Fruit fly (Drosophila melanogaster) whole organism, embryonic: ENCODE data around the gene CG5909.
A peak's percentile ranks its signal among the peaks of the same experiment; 100 is the strongest.

Experiments used
- Atf3 ChIP-seq: fragments of 200-800 bp; sonication (Bioruptor generic); optimal IDR thresholded peaks from 3 replicates; lab custom pipeline; 2016; ENCODE audit warnings: missing biosample characterization, missing genetic modification characterization
- Awh ChIP-seq: fragments of 200-800 bp; sonication (Bioruptor generic); IDR thresholded peaks from 2 replicates; pipeline ENCODE4, ENCODE4 v1.3.6; 2022; ENCODE audit warnings: missing biosample characterization, missing genetic modification characterization
- Bteb2 ChIP-seq: fragments of 200-800 bp; sonication (Bioruptor generic); optimal IDR thresholded peaks from 2 replicates; lab custom pipeline; 2016; ENCODE audit warnings: missing biosample characterization, missing genetic modification characterization
- CG10274 ChIP-seq: fragments of 200-800 bp; sonication (Bioruptor generic); optimal IDR thresholded peaks from 3 replicates; lab custom pipeline; 2017; ENCODE audit warnings: missing biosample characterization, mild to moderate bottlenecking, missing genetic modification characterization
- CG10565 ChIP-seq: fragments of 200-800 bp; sonication (Bioruptor generic); optimal IDR thresholded peaks from 3 replicates; lab custom pipeline; 2016; ENCODE audit warnings: missing biosample characterization, mild to moderate bottlenecking, missing genetic modification characterization
- CG12071 ChIP-seq: fragments of 200-800 bp; sonication (Bioruptor generic); optimal IDR thresholded peaks from 3 replicates; lab custom pipeline; 2018; ENCODE audit warnings: missing biosample characterization, mild to moderate bottlenecking, missing genetic modification characterization
- CG12659 ChIP-seq: fragments of 200-800 bp; sonication (Bioruptor generic); optimal IDR thresholded peaks from 3 replicates; lab custom pipeline; 2017; ENCODE audit warnings: mild to moderate bottlenecking, missing biosample characterization, missing genetic modification reagents, missing genetic modification characterization
- CG13424 ChIP-seq: fragments of 200-800 bp; sonication (Bioruptor generic); optimal IDR thresholded peaks from 2 replicates; lab custom pipeline; 2019; ENCODE audit warnings: missing biosample characterization, mild to moderate bottlenecking, missing genetic modification characterization, moderate library complexity
- CG13894 ChIP-seq: fragments of 200-800 bp; sonication (Bioruptor generic); optimal IDR thresholded peaks from 3 replicates; lab custom pipeline; 2018; ENCODE audit warnings: missing biosample characterization, mild to moderate bottlenecking, missing genetic modification characterization, moderate library complexity
- CG14014 ChIP-seq: fragments of 200-800 bp; sonication (Bioruptor generic); IDR thresholded peaks from 2 replicates; pipeline ENCODE4 v1.3.6; 2022; ENCODE audit warnings: missing biosample characterization, missing genetic modification characterization
- CG14050 ChIP-seq: fragments of 200-800 bp; sonication (Bioruptor generic); IDR thresholded peaks from 3 replicates; pipeline ENCODE4 v1.3.6; 2022; ENCODE audit warnings: missing biosample characterization, missing genetic modification characterization
- CG15514 ChIP-seq: fragments of 200-800 bp; sonication (Bioruptor generic); optimal IDR thresholded peaks from 3 replicates; lab custom pipeline; 2017; ENCODE audit warnings: missing biosample characterization, missing genetic modification characterization, mild to moderate bottlenecking, moderate library complexity, missing genetic modification reagents
- CG15601 ChIP-seq: fragments of 200-800 bp; sonication (Bioruptor generic); optimal IDR thresholded peaks from 3 replicates; lab custom pipeline; 2019; ENCODE audit warnings: missing biosample characterization, mild to moderate bottlenecking, missing genetic modification characterization, moderate library complexity
- CG16863 ChIP-seq: fragments of 200-800 bp; sonication (Bioruptor generic); optimal IDR thresholded peaks from 3 replicates; lab custom pipeline; 2016; ENCODE audit warnings: missing biosample characterization, missing genetic modification characterization
- CG17802 ChIP-seq: fragments of 200-800 bp; sonication (Bioruptor generic); optimal IDR thresholded peaks from 2 replicates; lab custom pipeline; 2018; ENCODE audit warnings: missing biosample characterization, mild to moderate bottlenecking, missing genetic modification characterization, moderate library complexity
- CG18262 ChIP-seq: fragments of 200-800 bp; optimal IDR thresholded peaks from 3 replicates; lab custom pipeline; 2019; ENCODE audit warnings: missing biosample characterization, mild to moderate bottlenecking, missing genetic modification characterization, moderate library complexity
- CG18599 ChIP-seq: fragments of 200-800 bp; sonication (Bioruptor generic); optimal IDR thresholded peaks from 3 replicates; lab custom pipeline; 2017; ENCODE audit warnings: missing biosample characterization, missing genetic modification characterization, mild to moderate bottlenecking, moderate library complexity, missing genetic modification reagents
- CG2129 ChIP-seq: fragments of 200-800 bp; sonication (Bioruptor generic); IDR thresholded peaks from 2 replicates; pipeline ENCODE4 v1.3.6; 2022; ENCODE audit warnings: missing biosample characterization, missing genetic modification characterization; ENCODE audit not compliant: partially characterized antibody
- CG31365 ChIP-seq: fragments of 200-800 bp; sonication (Bioruptor generic); optimal IDR thresholded peaks from 2 replicates; lab custom pipeline; 2018; ENCODE audit warnings: missing biosample characterization, mild to moderate bottlenecking, missing genetic modification characterization
- CG6272 ChIP-seq: fragments of 200-800 bp; sonication (Bioruptor generic); IDR thresholded peaks from 2 replicates; pipeline ENCODE4 v1.3.6; 2022; ENCODE audit warnings: missing biosample characterization, missing genetic modification characterization
- CG6813 ChIP-seq: fragments of 200-800 bp; sonication (Bioruptor generic); optimal IDR thresholded peaks from 2 replicates; lab custom pipeline; 2017; ENCODE audit warnings: missing biosample characterization, missing genetic modification characterization, mild to moderate bottlenecking, moderate library complexity, missing genetic modification reagents
- CG8281 ChIP-seq: fragments of 200-800 bp; sonication (Bioruptor generic); optimal IDR thresholded peaks from 2 replicates; lab custom pipeline; 2018; ENCODE audit warnings: missing biosample characterization, mild to moderate bottlenecking, missing genetic modification characterization, moderate library complexity
- CG8924 ChIP-seq: fragments of 200-800 bp; optimal IDR thresholded peaks from 3 replicates; lab custom pipeline; 2019; ENCODE audit warnings: missing biosample characterization, mild to moderate bottlenecking, missing genetic modification characterization, moderate library complexity
- Dip2 ChIP-seq: fragments of 200-800 bp; sonication (Bioruptor generic); IDR thresholded peaks from 2 replicates; pipeline ENCODE4 v1.3.6; 2022; ENCODE audit warnings: missing biosample characterization, missing genetic modification characterization
- Dip3 ChIP-seq: fragments of 200-800 bp; sonication (Bioruptor generic); optimal IDR thresholded peaks from 3 replicates; lab custom pipeline; 2016; ENCODE audit warnings: missing biosample characterization, missing genetic modification characterization
- Ets65A ChIP-seq: fragments of 200-800 bp; sonication (Bioruptor generic); peaks from one replicate; lab custom pipeline; 2016; ENCODE audit warnings: missing biosample characterization, missing genetic modification characterization
- Ets97D ChIP-seq: fragments of 200-800 bp; sonication (Bioruptor generic); optimal IDR thresholded peaks from 3 replicates; lab custom pipeline; 2016; ENCODE audit warnings: missing biosample characterization, missing genetic modification characterization
- Fer3 ChIP-seq: fragments of 200-800 bp; sonication (Bioruptor generic); optimal IDR thresholded peaks from 2 replicates; lab custom pipeline; 2018; ENCODE audit warnings: missing biosample characterization, mild to moderate bottlenecking, missing genetic modification characterization, moderate library complexity
- Hr3 ChIP-seq: fragments of 200-800 bp; sonication (Bioruptor generic); optimal IDR thresholded peaks from 3 replicates; lab custom pipeline; 2016; ENCODE audit warnings: missing biosample characterization, missing genetic modification characterization
- Kr ChIP-seq: fragments of 200-800 bp; sonication (Bioruptor generic); optimal IDR thresholded peaks from 2 replicates; lab custom pipeline; 2017; ENCODE audit warnings: missing biosample characterization, mild to moderate bottlenecking, missing genetic modification characterization
- Mrtf ChIP-seq: fragments of 200-800 bp; sonication (Bioruptor generic); IDR thresholded peaks from 3 replicates; pipeline ENCODE4 v1.3.6; 2022; ENCODE audit warnings: missing biosample characterization, missing genetic modification characterization
- Neu2 ChIP-seq: fragments of 200-800 bp; sonication (Bioruptor generic); optimal IDR thresholded peaks from 3 replicates; lab custom pipeline; 2016; ENCODE audit warnings: missing biosample characterization, missing genetic modification characterization, borderline replicate concordance
- TFAM ChIP-seq: fragments of 200-800 bp; sonication (Bioruptor generic); optimal IDR thresholded peaks from 2 replicates; lab custom pipeline; 2017; ENCODE audit warnings: missing biosample characterization, missing genetic modification characterization, inconsistent platforms
- ash1 ChIP-seq: fragments of 200-800 bp; sonication (Bioruptor generic); optimal IDR thresholded peaks from 2 replicates; lab custom pipeline; 2018; ENCODE audit warnings: missing biosample characterization, mild to moderate bottlenecking, missing genetic modification characterization
- chif ChIP-seq, 2 experiments: fragments of 200-800 bp; sonication (Bioruptor generic); optimal IDR thresholded peaks; 3 replicates each; lab custom pipeline; 2016; ENCODE audit warnings: missing biosample characterization in 2 of 2, missing genetic modification characterization in 2 of 2
- exex ChIP-seq: fragments of 200-800 bp; sonication (Bioruptor generic); optimal IDR thresholded peaks from 4 replicates; lab custom pipeline; 2018; ENCODE audit warnings: missing biosample characterization, mild to moderate bottlenecking, missing genetic modification characterization, moderate library complexity
- eyg ChIP-seq: fragments of 200-800 bp; sonication (Bioruptor generic); optimal IDR thresholded peaks from 3 replicates; lab custom pipeline; 2016; ENCODE audit warnings: missing biosample characterization, missing genetic modification characterization
- gce ChIP-seq: fragments of 200-800 bp; sonication (Bioruptor generic); IDR thresholded peaks from 3 replicates; pipeline ENCODE4 v1.3.6; 2022; ENCODE audit warnings: missing biosample characterization, missing genetic modification characterization
- lilli ChIP-seq: fragments of 200-800 bp; sonication (Bioruptor generic); optimal IDR thresholded peaks from 3 replicates; lab custom pipeline; 2016; ENCODE audit warnings: missing biosample characterization, missing genetic modification characterization
- luna ChIP-seq: fragments of 200-800 bp; sonication (Bioruptor generic); optimal IDR thresholded peaks from 2 replicates; lab custom pipeline; 2016; ENCODE audit warnings: missing biosample characterization, missing genetic modification characterization
- mirr ChIP-seq: fragments of 200-800 bp; sonication (Bioruptor generic); optimal IDR thresholded peaks from 3 replicates; lab custom pipeline; 2018; ENCODE audit warnings: missing biosample characterization, mild to moderate bottlenecking, missing genetic modification characterization
- p53 ChIP-seq: fragments of 200-800 bp; sonication (Bioruptor generic); optimal IDR thresholded peaks from 2 replicates; lab custom pipeline; 2016; ENCODE audit warnings: missing biosample characterization, missing genetic modification characterization
- pzg ChIP-seq: fragments of 200-800 bp; sonication (Bioruptor generic); optimal IDR thresholded peaks from 3 replicates; lab custom pipeline; 2018; ENCODE audit warnings: missing biosample characterization, mild to moderate bottlenecking, missing genetic modification characterization, moderate library complexity
- rib ChIP-seq: fragments of 200-800 bp; sonication (Bioruptor generic); IDR thresholded peaks from 2 replicates; pipeline ENCODE4 v1.3.6; 2022; ENCODE audit warnings: missing biosample characterization, missing genetic modification characterization
- scrt ChIP-seq: fragments of 200-800 bp; sonication (Bioruptor generic); optimal IDR thresholded peaks from 2 replicates; lab custom pipeline; 2018; ENCODE audit warnings: missing biosample characterization, mild to moderate bottlenecking, missing genetic modification characterization, moderate library complexity
- sima ChIP-seq: fragments of 200-800 bp; sonication (Bioruptor generic); optimal IDR thresholded peaks from 2 replicates; lab custom pipeline; 2016; ENCODE audit warnings: missing biosample characterization, missing genetic modification characterization
- tap ChIP-seq: fragments of 200-800 bp; optimal IDR thresholded peaks from 3 replicates; lab custom pipeline; 2019; ENCODE audit warnings: missing biosample characterization, mild to moderate bottlenecking, missing genetic modification characterization, moderate library complexity
- tup ChIP-seq: fragments of 200-800 bp; sonication (Bioruptor generic); optimal IDR thresholded peaks from 2 replicates; lab custom pipeline; 2016; ENCODE audit warnings: missing biosample characterization, mild to moderate bottlenecking, missing genetic modification characterization, moderate library complexity
- wek ChIP-seq: fragments of 200-800 bp; sonication (Bioruptor generic); optimal IDR thresholded peaks from 3 replicates; lab custom pipeline; 2018; ENCODE audit warnings: missing biosample characterization, mild to moderate bottlenecking, missing genetic modification characterization, moderate library complexity
- zf30C ChIP-seq: fragments of 200-800 bp; sonication (Bioruptor generic); optimal IDR thresholded peaks from 3 replicates; lab custom pipeline; 2018; ENCODE audit warnings: missing biosample characterization, mild to moderate bottlenecking, missing genetic modification characterization

The CG5909 gene

dm6 chr3R:27131408-27131807 lies 29.6 kb upstream of the CG5909 start (continued):
- TF ChIP-seq CG8924 (tag; lab: Kevin White, UChicago) (no peak), CG16863 (no peak), CG12071 (GFP tag; lab: Kevin White, UChicago) (peak; percentile 66), CG14014 (GFP tag; lab: Robert Waterston, UW) (peak; percentile 73; the same call in 1 of the 2 replicates), CG10274 (peak; percentile 25), pzg (peak; percentile 9), rib (GFP tag; lab: Robert Waterston, UW) (peak; percentile 66), scrt (GFP tag; lab: Kevin White, UChicago) (peak; percentile 52), CG18262 (tag; lab: Kevin White, UChicago) (no peak), TFAM (GFP tag; lab: Kevin White, UChicago) (no peak), mirr (GFP tag; lab: Kevin White, UChicago) (peak; percentile 54), Kr (GFP tag; lab: Kevin White, UChicago) (no peak), CG6813 (GFP tag; lab: Kevin White, UChicago) (peak; percentile 68), p53 (GFP tag; lab: Kevin White, UChicago) (no peak), CG8281 (no peak), CG15601 (tag; lab: Kevin White, UChicago) (peak; percentile 64), gce (GFP tag; lab: Robert Waterston, UW) (0 out of 3 replicates have a peak, but pooled peaks have one; percentile 5), Ets97D (GFP tag; lab: Kevin White, UChicago) (no peak), ash1 (GFP tag; lab: Kevin White, UChicago) (peak; percentile 60), tap (tag; lab: Kevin White, UChicago) (no peak), tup (peak; percentile 4), zf30C (GFP tag; lab: Kevin White, UChicago) (no peak), Atf3 (GFP tag; lab: Kevin White, UChicago) (no peak), Dip2 (GFP tag; lab: Robert Waterston, UW) (no peak), eyg (GFP tag; lab: Kevin White, UChicago) (peak; percentile 43), Fer3 (peak; percentile 47), Ets65A (GFP tag; lab: Kevin White, UChicago) (peak; percentile 9), CG14050 (GFP tag; lab: Robert Waterston, UW) (no peak), CG2129 (GFP tag; lab: Robert Waterston, UW) (no peak), Dip3 (GFP tag; lab: Kevin White, UChicago) (peak; percentile 56), Mrtf (0 out of 3 replicates have a peak, but pooled peaks have one; percentile 29), luna (GFP tag; lab: Kevin White, UChicago) (peak; percentile 70), CG18599 (GFP tag; lab: Kevin White, UChicago) (peak; percentile 85), CG31365 (tag; lab: Kevin White, UChicago) (peak; percentile 19), Bteb2 (GFP tag; lab: Kevin White, UChicago) (peak; percentile 14), Hr3 (no peak), Neu2 (GFP tag; lab: Kevin White, UChicago) (no peak), CG10565 (GFP tag; lab: Kevin White, UChicago) (no peak), Awh (GFP tag; lab: Robert Waterston, UW) (0 out of 2 replicates have a peak, but pooled peaks have one; percentile 19), CG12659 (GFP tag; lab: Kevin White, UChicago) (peak; percentile 48), sima (GFP tag; lab: Kevin White, UChicago) (no peak), CG13424 (tag; lab: Kevin White, UChicago) (peak; percentile 18), CG6272 (no peak), CG13894 (tag; lab: Kevin White, UChicago) (peak; percentile 57), CG15514 (GFP tag; lab: Kevin White, UChicago) (peak; percentile 61), CG17802 (tag; lab: Kevin White, UChicago) (no peak), wek (GFP tag; lab: Kevin White, UChicago) (peak; percentile 58), lilli (GFP tag; lab: Kevin White, UChicago) (peak; percentile 25), chif (GFP tag; optimal IDR thresholded peaks at IDR 0.05; lab: Kevin White, UChicago) (no peak), exex (tag; lab: Kevin White, UChicago) (peak; percentile 40)
